Fruit fly (Drosophila melanogaster): ENCODE measurements around the gene bun.

bun gene

DNA sequence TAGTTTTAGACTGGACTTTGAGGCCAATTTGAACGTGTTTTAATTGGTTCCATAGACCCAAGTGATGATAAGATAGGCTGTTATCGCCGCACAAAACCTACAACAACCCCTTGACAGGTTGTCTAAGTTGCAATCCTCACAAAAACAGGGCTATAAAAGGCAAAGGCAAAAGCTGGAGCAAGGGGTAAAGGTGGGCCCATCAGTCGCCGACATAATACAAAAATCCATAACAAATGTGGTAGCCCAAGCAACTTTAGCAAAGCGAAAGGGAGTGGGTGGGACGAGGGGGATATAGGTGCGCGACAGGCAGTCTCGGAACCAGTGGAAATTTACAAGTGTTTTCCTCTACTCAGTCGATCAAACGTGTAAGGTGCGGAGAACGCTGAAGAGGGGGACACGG, 82.3 kb downstream of the bun start:
- no peak for TF ChIP-seq CG17801 (GFP tag; optimal IDR thresholded peaks at IDR 0.05; ENCODE audit: partially characterized antibody)

- no peak for TF ChIP-seq CG17801 (GFP tag; optimal IDR thresholded peaks at IDR 0.05; ENCODE audit: partially characterized antibody)
Observed at dm6 chr2L:12463037-12463436, 83.4 kb downstream of the bun start.

DNA sequence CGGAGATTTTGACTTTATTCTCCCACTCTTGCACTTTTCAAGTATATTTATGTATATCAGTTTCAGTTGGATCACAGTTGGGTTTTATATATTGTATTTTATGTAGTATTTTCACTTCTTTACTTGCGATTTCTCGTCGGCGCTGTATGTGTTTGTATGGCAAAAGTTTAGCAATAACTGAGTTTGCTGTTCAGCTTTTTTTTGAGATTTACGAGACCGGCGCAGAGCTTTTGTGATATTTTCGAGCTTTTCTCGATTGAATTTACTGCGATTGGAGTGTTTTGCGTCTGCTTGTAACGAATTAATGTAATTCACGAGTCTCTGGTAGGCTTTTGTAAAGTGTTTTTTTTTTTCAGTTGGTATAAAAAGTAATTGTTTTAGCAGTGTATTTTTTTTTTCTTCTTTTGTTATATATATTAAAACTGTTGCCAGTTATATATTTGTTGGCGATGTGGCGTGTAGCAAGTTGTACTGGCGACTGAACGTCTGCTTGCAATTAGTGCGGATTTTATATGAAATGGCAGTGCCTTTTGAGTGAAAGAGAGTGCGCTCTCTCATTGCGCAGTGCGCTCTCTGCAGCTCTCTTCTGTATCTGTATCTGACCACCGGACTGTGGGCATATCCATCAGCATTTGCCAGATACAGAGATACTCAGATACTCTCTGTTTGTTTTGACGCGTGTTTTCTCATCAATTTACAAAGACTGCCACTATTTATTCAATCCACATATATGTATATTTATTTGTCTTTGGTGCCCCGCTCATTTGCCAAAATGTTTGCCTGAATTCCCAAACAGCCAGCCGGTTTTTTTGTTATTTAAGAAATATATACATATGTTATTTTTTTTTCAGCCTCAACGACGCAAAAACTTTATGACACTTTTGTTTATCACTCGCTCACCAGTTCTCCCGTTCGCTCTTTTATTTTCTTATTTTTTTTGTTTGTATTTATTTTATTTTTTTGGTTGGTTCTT, 85.4 kb downstream of the bun start:
- TF ChIP-seq CG17801 (GFP tag; optimal IDR thresholded peaks at IDR 0.05; ENCODE audit: partially characterized antibody): peak; percentile 31

DNA sequence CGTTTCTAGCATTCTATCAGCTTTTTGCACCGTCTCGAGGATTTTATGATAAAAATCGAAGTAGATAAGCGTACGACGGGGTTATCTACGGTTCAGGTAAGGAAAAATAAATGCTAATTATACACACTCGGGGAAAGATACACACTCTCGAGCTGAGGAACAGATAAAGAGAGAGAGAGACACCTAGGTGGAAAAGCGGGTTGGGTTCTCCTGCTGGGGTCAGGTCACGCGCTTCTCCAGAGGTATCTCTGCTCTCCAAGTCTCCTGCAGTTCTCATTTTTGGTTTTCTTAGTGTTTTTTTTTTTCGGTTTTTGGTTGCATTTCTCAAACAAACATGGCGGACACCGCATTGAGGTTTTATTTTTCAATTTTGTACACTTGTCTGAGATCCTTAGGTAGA, 86.6 kb downstream of the bun start:
- no peak for TF ChIP-seq CG17801 (GFP tag; optimal IDR thresholded peaks at IDR 0.05; ENCODE audit: partially characterized antibody)

DNA sequence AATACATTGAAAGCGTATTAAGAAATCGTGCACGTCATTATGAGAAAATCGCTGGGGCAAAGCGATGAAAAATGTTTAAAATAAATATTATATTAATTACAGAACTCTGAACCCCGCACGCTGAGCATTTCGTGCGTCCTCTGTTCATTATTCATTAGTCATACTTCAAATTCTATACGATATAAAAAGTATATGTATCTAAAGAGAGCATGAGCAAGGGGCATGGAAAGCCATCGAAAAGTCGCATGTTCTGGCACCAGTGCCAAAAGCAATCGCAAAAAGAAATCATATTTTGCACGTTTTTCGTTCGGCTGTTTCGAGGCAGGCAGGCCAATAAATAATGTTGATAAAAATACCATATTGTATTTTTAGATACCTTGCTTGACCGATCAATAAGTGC, 87.2 kb downstream of the bun start:
- no peak for TF ChIP-seq CG17801 (GFP tag; optimal IDR thresholded peaks at IDR 0.05; ENCODE audit: partially characterized antibody)

- TF ChIP-seq CG17801 (GFP tag; optimal IDR thresholded peaks at IDR 0.05; ENCODE audit: partially characterized antibody): no peak
Observed at dm6 chr2L:12457715-12458114, 88.7 kb downstream of the bun start.

dm6 chr2L:12457201-12457600, 89.2 kb downstream of the bun start:
- no peak for TF ChIP-seq CG17801 (GFP tag; optimal IDR thresholded peaks at IDR 0.05; ENCODE audit: partially characterized antibody)

dm6 chr2L:12455750-12456149, 90.7 kb downstream of the bun start:
- TF ChIP-seq CG17801 (GFP tag; optimal IDR thresholded peaks at IDR 0.05; ENCODE audit: partially characterized antibody): no peak

DNA sequence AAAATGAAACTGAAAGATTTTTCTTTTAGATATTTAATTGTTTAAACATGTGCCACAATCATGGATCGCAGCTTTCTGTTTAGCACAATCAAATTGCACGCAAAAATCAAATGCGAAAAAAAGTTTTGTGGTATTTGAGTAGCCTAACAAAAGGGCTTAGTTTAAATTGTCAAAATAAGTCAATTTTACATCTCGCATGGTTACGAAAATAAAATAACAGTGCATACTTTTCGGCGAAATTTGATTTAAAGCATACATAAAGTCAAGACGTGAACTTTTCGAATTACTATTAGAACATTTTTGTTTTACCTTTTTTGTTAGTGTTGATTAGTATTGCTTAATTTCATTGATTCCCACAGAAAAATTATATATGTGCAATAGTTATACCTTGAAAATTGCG, 91.4 kb downstream of the bun start:
- TF ChIP-seq CG17801 (GFP tag; optimal IDR thresholded peaks at IDR 0.05; ENCODE audit: partially characterized antibody): peak; percentile 23

- no peak for TF ChIP-seq CG17801 (GFP tag; optimal IDR thresholded peaks at IDR 0.05; ENCODE audit: partially characterized antibody)
Observed at dm6 chr2L:12453192-12453800, 93.1 kb downstream of the bun start, which contains the start of gene CG5418. Gene CG5418 (minus strand): TSS chr2L:12453242.

DNA sequence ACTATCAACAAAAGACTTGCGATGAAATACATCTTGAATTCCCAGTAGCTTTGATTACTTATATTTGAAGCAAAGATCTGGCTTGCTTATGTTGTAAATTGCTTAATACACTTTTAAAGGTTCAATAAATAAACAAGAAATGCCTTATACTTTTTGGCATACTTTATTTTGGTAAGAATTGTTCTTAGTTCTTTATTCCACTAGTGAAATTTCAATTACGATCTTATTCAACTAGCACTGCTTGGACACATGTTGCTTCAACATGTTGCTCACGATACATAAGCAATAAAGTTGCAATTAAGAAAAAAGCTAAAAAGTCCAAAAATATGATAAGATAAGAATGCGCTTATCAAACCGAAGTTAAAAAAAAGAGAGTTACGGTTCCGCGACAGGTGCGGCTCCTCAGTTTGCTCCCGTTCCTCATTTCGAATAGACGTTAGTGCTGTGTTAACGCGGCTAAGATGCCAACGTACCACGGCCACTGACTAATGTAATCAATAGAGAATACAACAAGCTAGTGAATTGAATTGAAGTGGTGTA, 98.3 kb downstream of the bun start, which contains the start of the genes CG5421 and Oatp33Eb:
TSS of gene CG5421 (minus strand) at position 51 of the 540 bp plus-strand sequence.
TSS of gene Oatp33Eb (plus strand) at position 403 of the 540 bp plus-strand sequence.
- no peak for TF ChIP-seq CG17801 (GFP tag; optimal IDR thresholded peaks at IDR 0.05; ENCODE audit: partially characterized antibody)

DNA sequence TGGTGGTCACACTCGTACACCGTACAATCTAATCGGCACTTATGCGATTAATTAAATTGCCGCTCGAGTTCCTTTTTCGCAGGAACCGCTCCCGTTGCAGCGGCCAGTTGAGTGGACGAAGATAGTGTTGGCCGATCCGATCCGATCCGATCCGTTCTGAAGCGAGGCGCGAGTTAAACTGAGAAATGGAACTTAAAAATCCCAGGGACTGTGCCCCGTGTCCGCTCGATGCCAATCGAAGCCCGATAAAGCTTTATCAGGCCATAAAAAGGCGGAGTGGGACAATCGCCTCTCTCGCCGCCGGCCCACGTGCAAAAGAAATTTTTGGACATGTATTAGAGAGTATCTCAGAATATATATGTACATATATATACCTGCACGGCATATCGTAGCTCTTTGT, 100.7 kb downstream of the bun start, which contains the start of gene Oatp33Ea:
TSS of gene Oatp33Ea (minus strand) at position 182 of the 400 bp plus-strand sequence.
- TF ChIP-seq CG17801 (GFP tag; optimal IDR thresholded peaks at IDR 0.05; ENCODE audit: partially characterized antibody): no peak

DNA sequence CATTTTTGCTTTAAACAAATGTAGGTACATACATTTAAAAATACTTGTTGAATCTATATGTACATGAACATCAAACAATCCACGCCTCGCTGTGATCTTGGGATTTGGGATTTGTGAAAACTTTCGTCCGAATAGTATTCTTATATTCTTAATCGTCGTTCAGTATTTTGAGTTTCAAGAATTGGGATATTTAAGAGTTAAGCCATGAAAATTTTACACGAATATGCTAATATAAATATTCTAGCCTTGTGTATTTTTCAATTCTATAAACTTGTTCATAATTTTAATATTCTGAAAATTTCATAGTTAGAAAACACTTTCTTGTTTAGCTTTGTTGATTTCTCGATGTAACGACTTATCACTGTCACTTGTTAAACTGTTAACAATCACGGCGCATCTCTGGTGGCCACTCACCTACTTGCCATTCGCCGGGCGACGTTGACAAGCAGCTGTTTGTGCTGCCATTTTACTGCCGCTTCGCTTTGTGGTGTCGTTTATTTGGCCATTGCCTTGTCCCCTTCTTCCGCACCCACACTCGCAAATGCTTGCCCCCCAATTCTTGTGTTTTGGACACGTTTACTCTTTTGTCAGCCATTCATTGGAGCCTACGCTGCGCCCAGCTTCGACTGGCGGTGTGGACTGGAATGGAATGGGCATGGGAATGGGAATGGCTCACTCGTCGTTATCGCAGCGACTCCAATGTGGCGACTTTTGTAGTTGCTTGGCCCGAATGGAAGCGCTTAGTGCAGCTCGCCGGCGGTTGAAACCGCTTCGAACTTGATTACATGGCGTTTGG, 110.2 kb downstream of the bun start:
- TF ChIP-seq CG17801 (GFP tag; optimal IDR thresholded peaks at IDR 0.05; ENCODE audit: partially characterized antibody): no peak

dm6 chr2L:12435428-12435827, 111.0 kb downstream of the bun start:
- TF ChIP-seq CG17801 (GFP tag; optimal IDR thresholded peaks at IDR 0.05; ENCODE audit: partially characterized antibody): no peak

dm6 chr2L:12434535-12434938, 111.9 kb downstream of the bun start, which contains the start of gene SC35:
Gene SC35 (minus strand): TSS chr2L:12434665.
- TF ChIP-seq CG17801 (GFP tag; optimal IDR thresholded peaks at IDR 0.05; ENCODE audit: partially characterized antibody): no peak
